Fruit fly (Drosophila melanogaster) whole organism, adult: Measurements from ENCODE around the gene CG32445.

Experiments used
- CG11617 ChIP-seq: fragments of 200-800 bp; sonication (Bioruptor generic); optimal IDR thresholded peaks from 2 replicates; lab custom pipeline; 2017; ENCODE audit warnings: mild to moderate bottlenecking, missing biosample characterization, missing genetic modification reagents, missing genetic modification characterization
- CG12768 ChIP-seq: fragments of 200-800 bp; sonication (Bioruptor generic); optimal IDR thresholded peaks from 2 replicates; lab custom pipeline; 2017; ENCODE audit warnings: missing biosample characterization, missing genetic modification characterization, mild to moderate bottlenecking, moderate library complexity, missing genetic modification reagents
- CG14711 ChIP-seq: fragments of 200-800 bp; sonication (Bioruptor generic); optimal IDR thresholded peaks from 2 replicates; lab custom pipeline; 2018; ENCODE audit warnings: missing biosample characterization, mild to moderate bottlenecking, missing genetic modification characterization, moderate library complexity
- CG1620 ChIP-seq: fragments of 200-800 bp; sonication (Bioruptor generic); optimal IDR thresholded peaks from 2 replicates; lab custom pipeline; 2016; ENCODE audit warnings: missing biosample characterization, missing genetic modification characterization
- CG7045 ChIP-seq: fragments of 200-800 bp; sonication (Bioruptor generic); optimal IDR thresholded peaks from 2 replicates; lab custom pipeline; 2017; ENCODE audit warnings: missing biosample characterization, mild to moderate bottlenecking, missing genetic modification characterization
- Crg-1 ChIP-seq: fragments of 200-800 bp; sonication (Bioruptor generic); optimal IDR thresholded peaks from 2 replicates; lab custom pipeline; 2016; ENCODE audit warnings: missing biosample characterization, missing genetic modification characterization
- cic ChIP-seq: fragments of 200-800 bp; sonication (Bioruptor generic); optimal IDR thresholded peaks from 2 replicates; lab custom pipeline; 2017; ENCODE audit warnings: missing biosample characterization, mild to moderate bottlenecking, missing genetic modification characterization, moderate library complexity
- kay ChIP-seq: fragments of 200-800 bp; sonication (Bioruptor generic); peaks from one replicate; lab custom pipeline; 2016; ENCODE audit warnings: missing biosample characterization, missing genetic modification characterization, borderline replicate concordance
- ovo ChIP-seq: fragments of 200-800 bp; sonication (Bioruptor generic); optimal IDR thresholded peaks from 2 replicates; lab custom pipeline; 2016; ENCODE audit warnings: missing biosample characterization, missing genetic modification characterization
- pad ChIP-seq: fragments of 200-800 bp; sonication (Bioruptor generic); optimal IDR thresholded peaks from 3 replicates; lab custom pipeline; 2017; ENCODE audit warnings: missing biosample characterization, missing genetic modification characterization, mild to moderate bottlenecking, moderate library complexity, missing genetic modification reagents
- tj ChIP-seq: fragments of 200-800 bp; sonication (Bioruptor generic); optimal IDR thresholded peaks from 3 replicates; lab custom pipeline; 2017; ENCODE audit warnings: missing biosample characterization, mild to moderate bottlenecking, missing genetic modification characterization, moderate library complexity

DNA sequence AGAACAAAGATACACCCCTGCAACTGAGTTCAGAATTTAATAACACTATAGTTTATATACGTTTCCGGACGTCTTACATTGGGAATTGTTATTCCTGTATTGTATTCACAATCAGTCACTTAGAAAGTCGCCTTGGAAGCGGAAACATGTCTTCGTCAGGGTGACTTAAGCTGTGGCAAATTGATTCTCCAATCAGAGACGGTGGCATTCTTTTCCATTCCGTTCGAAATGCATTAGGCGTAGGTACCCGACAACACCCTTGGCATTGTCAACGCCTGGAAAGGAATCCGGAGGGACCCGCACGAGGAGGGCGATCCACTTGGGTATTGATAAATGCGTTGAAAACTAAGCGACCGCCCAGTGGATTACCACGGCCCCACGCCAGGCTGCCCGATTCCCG lies 44.8 kb downstream of the CG32445 start, which contains the start of gene Sfp78E:
- TF ChIP-seq CG1620 (GFP tag; lab: Kevin White, UChicago) (no peak), CG14711 (tag; lab: Kevin White, UChicago) (no peak), kay (GFP tag; lab: Kevin White, UChicago) (no peak), cic (no peak), CG7045 (GFP tag; lab: Kevin White, UChicago) (no peak), CG12768 (no peak), tj (GFP tag; lab: Kevin White, UChicago) (no peak), pad (GFP tag; lab: Kevin White, UChicago) (no peak), Crg-1 (GFP tag; lab: Kevin White, UChicago) (no peak), CG11617 (GFP tag; lab: Kevin White, UChicago) (no peak), ovo (GFP tag; lab: Kevin White, UChicago) (no peak)
